Fruit fly (Drosophila melanogaster) whole organism, adult: ENCODE data around the gene mah.

ENCODE experiments used
- CG11617 ChIP-seq: fragments of 200-800 bp; sonication (Bioruptor generic); optimal IDR thresholded peaks from 2 replicates; lab custom pipeline; 2017; ENCODE audit warnings: mild to moderate bottlenecking, missing biosample characterization, missing genetic modification reagents, missing genetic modification characterization
- CG14711 ChIP-seq: fragments of 200-800 bp; sonication (Bioruptor generic); optimal IDR thresholded peaks from 2 replicates; lab custom pipeline; 2018; ENCODE audit warnings: missing biosample characterization, mild to moderate bottlenecking, missing genetic modification characterization, moderate library complexity
- CG1620 ChIP-seq: fragments of 200-800 bp; sonication (Bioruptor generic); optimal IDR thresholded peaks from 2 replicates; lab custom pipeline; 2016; ENCODE audit warnings: missing biosample characterization, missing genetic modification characterization
- CG5204 ChIP-seq: fragments of 200-800 bp; sonication (Bioruptor generic); optimal IDR thresholded peaks from 2 replicates; lab custom pipeline; 2016; ENCODE audit warnings: missing biosample characterization, missing genetic modification characterization
- Clk ChIP-seq: fragments of 200-800 bp; sonication (Bioruptor generic); optimal IDR thresholded peaks from 2 replicates; lab custom pipeline; 2017; ENCODE audit warnings: missing biosample characterization, missing genetic modification characterization
- cic ChIP-seq: fragments of 200-800 bp; sonication (Bioruptor generic); optimal IDR thresholded peaks from 2 replicates; lab custom pipeline; 2017; ENCODE audit warnings: missing biosample characterization, mild to moderate bottlenecking, missing genetic modification characterization, moderate library complexity
- cnc ChIP-seq, 2 experiments: fragments of >200 bp; optimal IDR thresholded peaks; 2 replicates each; lab custom pipeline; 2017
- kay ChIP-seq: fragments of 200-800 bp; sonication (Bioruptor generic); peaks from one replicate; lab custom pipeline; 2016; ENCODE audit warnings: missing biosample characterization, missing genetic modification characterization, borderline replicate concordance
- ovo ChIP-seq: fragments of 200-800 bp; sonication (Bioruptor generic); optimal IDR thresholded peaks from 2 replicates; lab custom pipeline; 2016; ENCODE audit warnings: missing biosample characterization, missing genetic modification characterization
- toe ChIP-seq: fragments of 200-800 bp; sonication (Bioruptor generic); optimal IDR thresholded peaks from 2 replicates; lab custom pipeline; 2016; ENCODE audit warnings: missing biosample characterization, missing genetic modification characterization

DNA sequence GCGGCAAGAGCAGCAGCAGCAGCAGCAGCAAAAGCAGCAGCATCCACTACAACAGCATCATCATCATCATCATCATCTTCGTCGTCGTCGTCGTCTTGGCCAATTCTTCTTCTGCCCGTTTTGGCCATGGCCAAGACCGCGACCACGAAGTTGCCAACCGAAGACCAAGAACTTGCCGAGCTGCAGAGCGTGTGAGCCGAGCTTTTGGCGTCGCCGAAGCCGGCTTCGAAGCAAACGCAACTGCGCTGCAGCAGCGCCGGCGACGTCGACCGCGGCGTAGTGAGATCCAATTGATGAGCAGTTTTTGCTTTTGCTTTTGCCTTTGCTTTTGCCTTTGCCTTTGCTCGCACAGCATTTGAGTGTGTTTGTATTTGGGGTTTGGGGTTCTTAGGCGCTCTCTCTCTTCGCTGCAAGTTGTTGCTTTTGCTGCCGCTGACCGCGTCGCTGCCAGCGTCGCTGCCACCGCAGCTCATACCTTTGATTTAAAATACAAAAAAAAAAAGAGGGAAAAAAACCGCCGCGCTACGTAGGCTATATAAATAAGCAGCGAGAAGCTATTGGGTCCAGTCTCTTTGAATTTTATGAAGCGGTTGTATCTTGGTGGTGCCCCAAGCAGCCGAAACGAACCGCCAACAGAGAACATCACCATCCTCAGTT, 37.7 kb downstream of the mah start:
- TF ChIP-seq CG14711 (tag; lab: Kevin White, UChicago) (no peak), ovo (no peak), cnc (optimal IDR thresholded peaks at IDR 0.05; lab: Kevin White, UChicago) (no peak), Clk (GFP tag; lab: Kevin White, UChicago) (no peak), kay (GFP tag; lab: Kevin White, UChicago) (no peak), cic (no peak), CG5204 (GFP tag; lab: Kevin White, UChicago) (no peak), toe (GFP tag; lab: Kevin White, UChicago) (no peak), CG11617 (GFP tag; lab: Kevin White, UChicago) (no peak), CG1620 (GFP tag; lab: Kevin White, UChicago) (no peak)
